Fruit fly (Drosophila melanogaster): ENCODE data around the gene Ets65A.

DNA sequence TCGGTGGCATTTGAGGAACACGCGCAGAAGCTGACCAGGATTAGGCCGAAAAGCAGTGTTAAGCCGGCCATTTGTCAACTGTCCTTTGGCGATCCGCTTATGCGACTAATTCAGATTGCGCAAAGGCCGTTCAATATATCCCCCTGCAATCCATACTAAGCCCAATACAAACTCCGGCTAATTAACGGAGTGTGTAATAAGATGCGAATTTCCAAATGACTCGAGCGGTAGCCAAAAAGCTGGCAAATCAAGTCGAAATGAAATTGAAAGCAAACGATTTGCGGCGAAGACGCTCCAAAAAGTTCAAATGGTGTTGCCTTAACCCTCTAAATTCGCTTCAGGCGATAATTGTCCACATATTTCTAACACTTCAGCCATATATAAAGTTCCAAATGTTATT lies 44.9 kb downstream of the Ets65A start, which contains the start of gene Cpr65Aw:
- TF ChIP-seq Sp1 (GFP tag; optimal IDR thresholded peaks at IDR 0.05) (no peak), usp (GFP tag; optimal IDR thresholded peaks at IDR 0.05) (no peak), brk (GFP tag; optimal IDR thresholded peaks at IDR 0.05) (no peak)
